Worm (Caenorhabditis elegans): Measurements from ENCODE around the gene sucl-1.

The sucl-1 gene

ce11 chrX:14787557-14787932 is 33.7 kb downstream of the sucl-1 start:
- TF ChIP-seq lin-39 (tag; optimal IDR thresholded peaks at IDR 0.05) (no peak), dve-1 (tag; optimal IDR thresholded peaks at IDR 0.05; ENCODE audit: insufficient read depth) (peak; percentile 34), nhr-41 (GFP tag; IDR thresholded peaks at IDR 0.05) (no peak), dpl-1 (GFP tag; optimal IDR thresholded peaks at IDR 0.05) (no peak), nhr-28 (tag; optimal IDR thresholded peaks at IDR 0.05) (peak; percentile 16), madf-5 (GFP tag; IDR thresholded peaks at IDR 0.05) (no peak), aha-1 (tag) (no peak), fos-1 (tag; optimal IDR thresholded peaks at IDR 0.05) (no peak), unc-62 (GFP tag; optimal IDR thresholded peaks at IDR 0.05 in 1 of 2) (peak in 1 of 2 experiments; percentile 70), unc-62 (tag; optimal IDR thresholded peaks at IDR 0.05) (no peak), tra-1 (GFP tag; IDR thresholded peaks at IDR 0.05) (no peak), hlh-11 (tag; optimal IDR thresholded peaks at IDR 0.05) (no peak), attf-4 (tag; optimal IDR thresholded peaks at IDR 0.05) (no peak), dmd-6 (GFP tag; IDR thresholded peaks at IDR 0.05) (peak; percentile 19; the same call in 1 of the 2 replicates), lin-13 (GFP tag; optimal IDR thresholded peaks at IDR 0.05) (no peak), mxl-2 (GFP tag; conservative IDR thresholded peaks at IDR 0.05) (no peak), daf-8 (GFP tag; IDR thresholded peaks at IDR 0.05) (no peak), zfp-3 (GFP tag; conservative IDR thresholded peaks at IDR 0.05) (no peak), fkh-10 (GFP tag; optimal IDR thresholded peaks at IDR 0.05) (no peak), lsy-2 (tag; optimal IDR thresholded peaks at IDR 0.05) (no peak), lim-7 (GFP tag; IDR thresholded peaks at IDR 0.05) (no peak), daf-12 (tag; optimal IDR thresholded peaks at IDR 0.05) (no peak), daf-16 (GFP tag; optimal IDR thresholded peaks at IDR 0.05) (no peak), daf-16 (tag; optimal IDR thresholded peaks at IDR 0.05) (peak; percentile 74)

ce11 chrX:14790320-14791048 is 36.7 kb downstream of the sucl-1 start, which contains the start of gene tatn-1:
Gene tatn-1, plus strand, starts transcription at chrX:14791008.
- TF ChIP-seq madf-5 (GFP tag; IDR thresholded peaks at IDR 0.05) = no peak
- TF ChIP-seq ceh-62 (tag; optimal IDR thresholded peaks at IDR 0.05) = no peak
- TF ChIP-seq mxl-2 (GFP tag; conservative IDR thresholded peaks at IDR 0.05) = 0 out of 2 replicates have a peak, but pooled peaks have one; percentile 3
- TF ChIP-seq gei-8 (GFP tag; optimal IDR thresholded peaks at IDR 0.05) = peak; percentile 80
- TF ChIP-seq tra-1 (GFP tag; IDR thresholded peaks at IDR 0.05) = peak; percentile 85
- no peak for TF ChIP-seq unc-130 (GFP tag; optimal IDR thresholded peaks at IDR 0.05)
- peak; percentile 40 to 88 for TF ChIP-seq hif-1 (tag; optimal IDR thresholded peaks at IDR 0.05)
- no peak for TF ChIP-seq D1046.2 (GFP tag; IDR thresholded peaks at IDR 0.05)
- TF ChIP-seq nhr-48 (tag; optimal IDR thresholded peaks at IDR 0.05) = peak; percentile 98
- TF ChIP-seq cey-2 (tag; optimal IDR thresholded peaks at IDR 0.05; ENCODE audit: borderline replicate concordance, insufficient read depth) = peak; percentile 84
- TF ChIP-seq nhr-111 (GFP tag; optimal IDR thresholded peaks at IDR 0.05) = no peak
- TF ChIP-seq nhr-25 (tag; optimal IDR thresholded peaks at IDR 0.05; ENCODE audit: borderline replicate concordance, insufficient read depth) = peak; percentile 61
- peak; percentile 99 for TF ChIP-seq mxl-3 (GFP tag; optimal IDR thresholded peaks at IDR 0.05)
- TF ChIP-seq nhr-237 (tag; optimal IDR thresholded peaks at IDR 0.05) = no peak
- TF ChIP-seq lin-1 (GFP tag; IDR thresholded peaks at IDR 0.05) = peak; percentile 52
- no peak for TF ChIP-seq nhr-11 (tag; optimal IDR thresholded peaks at IDR 0.05)
- TF ChIP-seq nhr-76 (tag; optimal IDR thresholded peaks at IDR 0.05) = no peak
- TF ChIP-seq daf-16 (GFP tag; optimal IDR thresholded peaks at IDR 0.05) = peak in 1 of 2 experiments; percentile 56
- TF ChIP-seq daf-16 (tag; optimal IDR thresholded peaks at IDR 0.05) = peak; percentile 81
- no peak for TF ChIP-seq daf-19 (GFP tag; conservative IDR thresholded peaks at IDR 0.05)
- TF ChIP-seq duxl-1 (tag; optimal IDR thresholded peaks at IDR 0.05; ENCODE audit: poor library complexity) = no peak
- TF ChIP-seq php-3 (GFP tag; IDR thresholded peaks at IDR 0.05) = peak; percentile 87; the same call in 1 of the 2 replicates
- TF ChIP-seq snpc-1.2 (GFP tag; IDR thresholded peaks at IDR 0.05) = no peak
- TF ChIP-seq F37D6.2 (tag; optimal IDR thresholded peaks at IDR 0.05) = no peak
- no peak for TF ChIP-seq F49E8.2 (tag; optimal IDR thresholded peaks at IDR 0.05; ENCODE audit: borderline replicate concordance)
- no peak for TF ChIP-seq ceh-44 (GFP tag; IDR thresholded peaks at IDR 0.05)
- TF ChIP-seq arid-1 (GFP tag; conservative IDR thresholded peaks at IDR 0.05) = 0 out of 2 replicates have a peak, but pooled peaks have one; percentile 11
- peak; percentile 97 for TF ChIP-seq nhr-102 (tag; optimal IDR thresholded peaks at IDR 0.05)
- TF ChIP-seq ZK546.5 (tag; optimal IDR thresholded peaks at IDR 0.05) = no peak
- no peak for TF ChIP-seq lir-3 (tag; optimal IDR thresholded peaks at IDR 0.05)
